Fruit fly (Drosophila melanogaster) Kc167 (cell line): Measurements from ENCODE around the gene tplus3a.

Experiments
- Myc ChIP-seq: fragments of >200 bp; optimal IDR thresholded peaks from 2 replicates; lab custom pipeline; 2017; ENCODE audit warnings: missing external identifiers
- Sin3A ChIP-seq: fragments of >200 bp; optimal IDR thresholded peaks from 2 replicates; lab custom pipeline; 2018; ENCODE audit warnings: missing external identifiers
- h ChIP-seq: fragments of >200 bp; optimal IDR thresholded peaks from 3 replicates; lab custom pipeline; 2018; ENCODE audit warnings: missing external identifiers
- psq ChIP-seq: fragments of >200 bp; optimal IDR thresholded peaks from 2 replicates; lab custom pipeline; 2017; ENCODE audit warnings: missing external identifiers

dm6 chr2L:22054202-22054601, 16.7 kb upstream of the tplus3a start, which contains the start of gene CG34173:
- TF ChIP-seq psq (no peak), h (no peak), Sin3A (lab: Kevin White, UChicago) (no peak), Myc (lab: Kevin White, UChicago) (no peak)
